Worm (Caenorhabditis elegans): ENCODE measurements around the gene prx-13.

- no peak for TF ChIP-seq dve-1 (tag; optimal IDR thresholded peaks at IDR 0.05; ENCODE audit: insufficient read depth)
- TF ChIP-seq F37D6.2 (tag; optimal IDR thresholded peaks at IDR 0.05): no peak
- TF ChIP-seq nhr-77 (tag; optimal IDR thresholded peaks at IDR 0.05): no peak
- no peak for TF ChIP-seq lsy-2 (tag; optimal IDR thresholded peaks at IDR 0.05)
- no peak for TF ChIP-seq snpc-4 (tag; optimal IDR thresholded peaks at IDR 0.05)
- TF ChIP-seq unc-62 (GFP tag; optimal IDR thresholded peaks at IDR 0.05 in 1 of 2): no peak
- TF ChIP-seq unc-62 (tag; optimal IDR thresholded peaks at IDR 0.05): no peak
- TF ChIP-seq egl-27 (tag; optimal IDR thresholded peaks at IDR 0.05): no peak
- TF ChIP-seq F49E8.2 (tag; optimal IDR thresholded peaks at IDR 0.05; ENCODE audit: borderline replicate concordance): no peak
- no peak for TF ChIP-seq zag-1 (tag; optimal IDR thresholded peaks at IDR 0.05)
- no peak for TF ChIP-seq nhr-76 (tag; optimal IDR thresholded peaks at IDR 0.05)
- TF ChIP-seq ctbp-1 (GFP tag; IDR thresholded peaks at IDR 0.05): no peak
- no peak for TF ChIP-seq tag-97 (GFP tag; IDR thresholded peaks at IDR 0.05)
- no peak for TF ChIP-seq R02D3.7 (tag; optimal IDR thresholded peaks at IDR 0.05)
Measured at ce11 chrII:7228646-7229200, 23.1 kb downstream of the prx-13 start, which contains the start of gene F32A5.4.
